Fruit fly (Drosophila melanogaster) whole organism, pupa: ENCODE results near the gene CG9586.

Source experiments
- CG14655 ChIP-seq: fragments of 200-800 bp; sonication (Bioruptor generic); optimal IDR thresholded peaks from 3 replicates; lab custom pipeline; 2017; ENCODE audit warnings: mild to moderate bottlenecking, missing biosample characterization, missing genetic modification reagents, missing genetic modification characterization
- CG17806 ChIP-seq: fragments of 200-800 bp; sonication (Bioruptor generic); optimal IDR thresholded peaks from 2 replicates; lab custom pipeline; 2018; ENCODE audit warnings: missing biosample characterization, mild to moderate bottlenecking, missing genetic modification characterization, moderate library complexity
- CG32121 ChIP-seq: fragments of 200-800 bp; sonication (Bioruptor generic); IDR thresholded peaks from 2 replicates; pipeline ENCODE4 v1.3.6; 2022; ENCODE audit warnings: missing biosample characterization, missing genetic modification characterization
- CG34367 ChIP-seq: fragments of 200-800 bp; sonication (Bioruptor generic); optimal IDR thresholded peaks from 2 replicates; lab custom pipeline; 2018; ENCODE audit warnings: missing biosample characterization, mild to moderate bottlenecking, missing genetic modification characterization
- CG4496 ChIP-seq: fragments of 200-800 bp; sonication (Bioruptor generic); IDR thresholded peaks from 3 replicates; pipeline ENCODE4 v1.3.6; 2022; ENCODE audit warnings: missing biosample characterization, missing genetic modification characterization
- CG8159 ChIP-seq: fragments of 200-800 bp; sonication (Bioruptor generic); optimal IDR thresholded peaks from 3 replicates; lab custom pipeline; 2018; ENCODE audit warnings: missing biosample characterization, mild to moderate bottlenecking, missing genetic modification characterization, moderate library complexity
- EcR ChIP-seq: fragments of 200-800 bp; sonication (Bioruptor generic); optimal IDR thresholded peaks from 3 replicates; lab custom pipeline; 2019; ENCODE audit warnings: missing biosample characterization, missing genetic modification characterization, mild to moderate bottlenecking, moderate library complexity, missing genetic modification reagents
- Pif1A ChIP-seq: fragments of 200-800 bp; sonication (Bioruptor generic); optimal IDR thresholded peaks from 3 replicates; lab custom pipeline; 2016; ENCODE audit warnings: missing biosample characterization, missing genetic modification characterization
- Pif1B ChIP-seq: fragments of 200-800 bp; sonication (Bioruptor generic); optimal IDR thresholded peaks from 3 replicates; lab custom pipeline; 2016; ENCODE audit warnings: missing biosample characterization, missing genetic modification characterization
- fd96Ca ChIP-seq: fragments of 200-800 bp; sonication (Bioruptor generic); IDR thresholded peaks from 3 replicates; pipeline ENCODE4 v1.3.6; 2022; ENCODE audit warnings: missing biosample characterization, missing genetic modification characterization

dm6 chr2L:9157770-9158169 lies 8.5 kb downstream of the CG9586 start:
- no peak for TF ChIP-seq CG14655 (GFP tag; lab: Kevin White, UChicago)
- TF ChIP-seq CG32121 (GFP tag; lab: Robert Waterston, UW), result peak; percentile 29; the same call in 1 of the 2 replicates
- no peak for TF ChIP-seq fd96Ca (GFP tag; lab: Robert Waterston, UW)
- TF ChIP-seq Pif1A (GFP tag; lab: Kevin White, UChicago), result no peak
- TF ChIP-seq CG8159 (tag; lab: Kevin White, UChicago), result no peak
- TF ChIP-seq EcR (GFP tag; lab: Kevin White, UChicago), result no peak
- TF ChIP-seq CG34367 (tag; lab: Kevin White, UChicago), result no peak
- TF ChIP-seq CG4496 (GFP tag; lab: Robert Waterston, UW), result no peak
- no peak for TF ChIP-seq CG17806 (tag; lab: Kevin White, UChicago)
- TF ChIP-seq Pif1B, result no peak
